Fruit fly (Drosophila melanogaster): ENCODE data around the gene sev.

Gene sev

DNA sequence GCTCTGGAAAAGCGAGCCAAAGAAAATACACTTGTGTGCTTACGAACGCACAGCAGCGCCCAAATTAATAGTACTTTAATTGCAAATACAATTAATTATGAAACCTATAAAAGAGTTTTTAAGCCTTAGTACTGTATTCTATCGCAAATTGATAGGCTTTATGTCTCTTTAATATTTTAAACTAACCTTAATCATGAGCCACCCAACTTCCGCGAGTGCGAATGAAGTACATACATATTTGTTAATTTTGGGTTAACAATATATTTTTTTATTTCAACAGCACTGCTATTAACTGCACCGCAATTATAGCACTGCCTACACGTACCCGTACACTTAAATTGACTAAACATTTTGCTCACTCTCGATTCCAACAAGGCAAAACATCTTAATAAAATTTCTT is 4.9 kb downstream of the sev start:
- no peak for TF ChIP-seq Blimp-1 (GFP tag; optimal IDR thresholded peaks at IDR 0.05)
- TF ChIP-seq fd59A (GFP tag; optimal IDR thresholded peaks at IDR 0.05), result peak; percentile 41
- peak; percentile 25 for TF ChIP-seq Eip75B (GFP tag; optimal IDR thresholded peaks at IDR 0.05)
- no peak for TF ChIP-seq CG9139 (GFP tag; optimal IDR thresholded peaks at IDR 0.05)
- TF ChIP-seq CG8319 (GFP tag; optimal IDR thresholded peaks at IDR 0.05), result no peak
- peak; percentile 32 for TF ChIP-seq CG34406 (GFP tag; optimal IDR thresholded peaks at IDR 0.05)
- peak; percentile 32 for TF ChIP-seq CG4318 (GFP tag; optimal IDR thresholded peaks at IDR 0.05)
- TF ChIP-seq acj6 (GFP tag; optimal IDR thresholded peaks at IDR 0.05), result no peak
- TF ChIP-seq net (GFP tag; optimal IDR thresholded peaks at IDR 0.05), result peak; percentile 23
- peak; percentile 49 for TF ChIP-seq achi (GFP tag; optimal IDR thresholded peaks at IDR 0.05)
- no peak for TF ChIP-seq CG16779 (tag; optimal IDR thresholded peaks at IDR 0.05)
- no peak for TF ChIP-seq dsx (GFP tag; optimal IDR thresholded peaks at IDR 0.05; ENCODE audit: poor library complexity, severe bottlenecking)
- TF ChIP-seq fkh (GFP tag; optimal IDR thresholded peaks at IDR 0.05), result no peak
- TF ChIP-seq CG11294 (GFP tag; IDR thresholded peaks at IDR 0.05), result peak; percentile 41; the same call in 1 of the 2 replicates
- TF ChIP-seq cyc (GFP tag; optimal IDR thresholded peaks at IDR 0.05), result peak; percentile 26
- peak; percentile 34 for TF ChIP-seq Sox14 (GFP tag; optimal IDR thresholded peaks at IDR 0.05)
- TF ChIP-seq CG3919 (GFP tag; optimal IDR thresholded peaks at IDR 0.05), result peak; percentile 33
- TF ChIP-seq Sox102F (GFP tag; optimal IDR thresholded peaks at IDR 0.05), result peak; percentile 9
- TF ChIP-seq Ets21C (GFP tag; optimal IDR thresholded peaks at IDR 0.05), result no peak
- peak; percentile 40 for TF ChIP-seq CG6792 (GFP tag; optimal IDR thresholded peaks at IDR 0.05)
- no peak for TF ChIP-seq dac (GFP tag; optimal IDR thresholded peaks at IDR 0.05)
- TF ChIP-seq spab (GFP tag; optimal IDR thresholded peaks at IDR 0.05), result peak; percentile 39
- peak; percentile 9 for TF ChIP-seq Smox (GFP tag; optimal IDR thresholded peaks at IDR 0.05)
- peak; percentile 16 to 22 for TF ChIP-seq salr (GFP tag; optimal IDR thresholded peaks at IDR 0.05)
- TF ChIP-seq Lpt (GFP tag; optimal IDR thresholded peaks at IDR 0.05), result peak; percentile 6
- TF ChIP-seq CG15336 (GFP tag; IDR thresholded peaks at IDR 0.05), result peak; percentile 67
- peak; percentile 56 for TF ChIP-seq CG6276 (GFP tag; optimal IDR thresholded peaks at IDR 0.05)
- no peak for TF ChIP-seq CG8632 (GFP tag; optimal IDR thresholded peaks at IDR 0.05)
- TF ChIP-seq Eip93F (GFP tag; optimal IDR thresholded peaks at IDR 0.05), result no peak
- peak; percentile 60 for TF ChIP-seq CG10669 (GFP tag; optimal IDR thresholded peaks at IDR 0.05)
- TF ChIP-seq vri (GFP tag; optimal IDR thresholded peaks at IDR 0.05), result no peak
- no peak for TF ChIP-seq Hr38 (GFP tag; optimal IDR thresholded peaks at IDR 0.05)
- peak; percentile 51 for TF ChIP-seq svp (GFP tag)
- no peak for TF ChIP-seq CG11902 (GFP tag; optimal IDR thresholded peaks at IDR 0.05)
- TF ChIP-seq Hr39 (GFP tag; optimal IDR thresholded peaks at IDR 0.05), result peak; percentile 33
- peak; percentile 14 for TF ChIP-seq CG31627 (GFP tag; optimal IDR thresholded peaks at IDR 0.05)
- TF ChIP-seq CG6808 (GFP tag; optimal IDR thresholded peaks at IDR 0.05), result peak; percentile 32
- peak; percentile 59 for TF ChIP-seq pdm3 (GFP tag; optimal IDR thresholded peaks at IDR 0.05)
- TF ChIP-seq CG8119 (GFP tag; IDR thresholded peaks at IDR 0.05), result peak; percentile 71
- TF ChIP-seq CG11762 (GFP tag; optimal IDR thresholded peaks at IDR 0.05; ENCODE audit: insufficient read depth), result peak; percentile 30
- TF ChIP-seq CG6163 (GFP tag; IDR thresholded peaks at IDR 0.05), result 0 out of 3 replicates have a peak, but pooled peaks have one; percentile 48
- TF ChIP-seq ss (GFP tag; optimal IDR thresholded peaks at IDR 0.05), result no peak
- no peak for TF ChIP-seq CG7368 (GFP tag; optimal IDR thresholded peaks at IDR 0.05)
- peak; percentile 45 for TF ChIP-seq CG10631 (GFP tag; optimal IDR thresholded peaks at IDR 0.05)
- TF ChIP-seq CG32006 (GFP tag; optimal IDR thresholded peaks at IDR 0.05), result peak; percentile 71
- no peak for TF ChIP-seq CG3032 (tag; optimal IDR thresholded peaks at IDR 0.05)
- no peak for TF ChIP-seq lz (GFP tag; optimal IDR thresholded peaks at IDR 0.05)
- TF ChIP-seq Met (GFP tag; optimal IDR thresholded peaks at IDR 0.05), result no peak
- TF ChIP-seq topi (GFP tag; optimal IDR thresholded peaks at IDR 0.05), result peak; percentile 30
- no peak for TF ChIP-seq Hr4 (GFP tag; optimal IDR thresholded peaks at IDR 0.05)
- TF ChIP-seq Gug (GFP tag; IDR thresholded peaks at IDR 0.05), result peak; percentile 54
- peak; percentile 64 for TF ChIP-seq OdsH (GFP tag; optimal IDR thresholded peaks at IDR 0.05)

Data from whole organism, prepupa.